Worm (Caenorhabditis elegans) whole organism, young adult: Measurements from ENCODE around the gene F43G6.17.

ENCODE experiments used
- B0336.3 ChIP-seq: fragments of 200-800 bp; sonication (Bioruptor generic); IDR thresholded peaks from 2 replicates; pipeline ENCODE4 v1.3.6; 2022; ENCODE audit warnings: missing genetic modification characterization, missing compliant biosample characterization
- D2030.7 ChIP-seq: fragments of 200-800 bp; sonication (Bioruptor generic); IDR thresholded peaks from 2 replicates; pipeline ENCODE4 v1.3.6; 2022; ENCODE audit warnings: missing genetic modification reagents, missing genetic modification characterization, missing compliant biosample characterization
- F52B5.7 ChIP-seq: sonication (generic microtip); optimal IDR thresholded peaks from 2 replicates; lab custom pipeline; 2016; ENCODE audit warnings: mild to moderate bottlenecking, missing genetic modification characterization, missing compliant biosample characterization
- K11D2.4 ChIP-seq: fragments of 200-800 bp; sonication (Bioruptor generic); IDR thresholded peaks from 2 replicates; pipeline ENCODE4 v1.3.6; 2022; ENCODE audit warnings: missing genetic modification reagents, missing genetic modification characterization, missing compliant biosample characterization
- T26A5.8 ChIP-seq: sonication (generic microtip); optimal IDR thresholded peaks from 2 replicates; lab custom pipeline; 2016; ENCODE audit warnings: missing genetic modification characterization, missing compliant biosample characterization
- Y56A3A.18 ChIP-seq: fragments of 200-800 bp; sonication (Bioruptor generic); IDR thresholded peaks from 2 replicates; pipeline ENCODE4 v1.3.6; 2022; ENCODE audit warnings: missing genetic modification reagents, missing genetic modification characterization, missing compliant biosample characterization
- attf-5 ChIP-seq: fragments of 200-800 bp; sonication (Bioruptor generic); optimal IDR thresholded peaks from 2 replicates; lab custom pipeline; 2018; ENCODE audit warnings: mild to moderate bottlenecking, missing genetic modification characterization, missing compliant biosample characterization
- attf-6 ChIP-seq: fragments of 200-800 bp; sonication (Bioruptor generic); IDR thresholded peaks from 2 replicates; pipeline ENCODE4 v1.3.6; 2022; ENCODE audit warnings: missing genetic modification reagents, missing genetic modification characterization, missing compliant biosample characterization
- ceh-27 ChIP-seq: fragments of 200-800 bp; sonication (Bioruptor generic); optimal IDR thresholded peaks from 2 replicates; lab custom pipeline; 2018; ENCODE audit warnings: mild to moderate bottlenecking, missing genetic modification characterization, moderate library complexity, missing compliant biosample characterization
- ceh-40 ChIP-seq: fragments of 200-800 bp; sonication (Bioruptor generic); IDR thresholded peaks from 2 replicates; pipeline ENCODE4 v1.3.6; 2022; ENCODE audit warnings: missing genetic modification characterization, missing compliant biosample characterization
- dpl-1 ChIP-seq: fragments of 150-350 bp; optimal IDR thresholded peaks from 2 replicates; lab custom pipeline; 2014; ENCODE audit warnings: missing biosample characterization, missing genetic modification reagents, missing genetic modification characterization
- egl-18 ChIP-seq: fragments of 200-800 bp; sonication (Bioruptor generic); IDR thresholded peaks from 2 replicates; pipeline ENCODE4 v1.3.6; 2022; ENCODE audit warnings: missing genetic modification reagents, missing genetic modification characterization, missing compliant biosample characterization
- hmg-20 ChIP-seq: fragments of 200-800 bp; sonication (Bioruptor generic); IDR thresholded peaks from 2 replicates; pipeline ENCODE4 v1.3.6; 2022; ENCODE audit warnings: missing genetic modification reagents, missing genetic modification characterization, missing compliant biosample characterization
- lin-40 ChIP-seq: sonication (generic microtip); optimal IDR thresholded peaks from 2 replicates; lab custom pipeline; 2016; ENCODE audit warnings: missing genetic modification characterization, mild to moderate bottlenecking, missing compliant biosample characterization, missing genotype, missing genetic modification reagents
- lir-1 ChIP-seq: fragments of 200-800 bp; sonication (Bioruptor generic); conservative IDR thresholded peaks from 2 replicates; pipeline ENCODE4 v1.3.6; 2022; ENCODE audit warnings: missing genetic modification reagents, missing genetic modification characterization, missing compliant biosample characterization
- madf-10 ChIP-seq: sonication (generic microtip); optimal IDR thresholded peaks from 2 replicates; lab custom pipeline; 2016; ENCODE audit warnings: mild to moderate bottlenecking, missing genetic modification characterization, missing compliant biosample characterization
- nfyb-1 ChIP-seq: fragments of 200-800 bp; sonication (Bioruptor generic); IDR thresholded peaks from 2 replicates; pipeline ENCODE4 v1.3.6; 2022; ENCODE audit warnings: missing genetic modification reagents, missing genetic modification characterization, missing compliant biosample characterization
- nhr-120 ChIP-seq: fragments of 200-800 bp; sonication (Bioruptor generic); IDR thresholded peaks from 2 replicates; pipeline ENCODE4 v1.3.6; 2022; ENCODE audit warnings: missing genetic modification characterization, missing compliant biosample characterization
- sdz-38 ChIP-seq: sonication (generic microtip); optimal IDR thresholded peaks from 2 replicates; lab custom pipeline; 2016; ENCODE audit warnings: missing genotype, missing genetic modification characterization, missing compliant biosample characterization
- sea-2 ChIP-seq: fragments of 200-800 bp; sonication (Bioruptor generic); IDR thresholded peaks from 2 replicates; pipeline ENCODE4 v1.3.6; 2022; ENCODE audit warnings: missing genetic modification characterization, missing compliant biosample characterization
- snpc-3.4 ChIP-seq: sonication (generic microtip); optimal IDR thresholded peaks from 2 replicates; lab custom pipeline; 2017; ENCODE audit warnings: missing genetic modification characterization, mild to moderate bottlenecking, missing compliant biosample characterization, antibody characterized with exemption, moderate library complexity, missing genotype, missing genetic modification reagents
- snpc-4 ChIP-seq, 5 experiments: fragments of 150-350 bp in 1 of 5; sonication (generic microtip) in 4 of 5; optimal IDR thresholded peaks; 2 replicates each; lab custom pipeline; 2014 to 2018; ENCODE audit warnings: missing genetic modification characterization in 5 of 5, missing biosample characterization in 3 of 5, antibody characterized with exemption in 2 of 5, mild to moderate bottlenecking in 2 of 5, missing compliant biosample characterization in 2 of 5, missing genotype in 2 of 5, moderate library complexity in 2 of 5, missing genetic modification reagents in 1 of 5
- tlf-1 ChIP-seq: fragments of 200-800 bp; sonication (Bioruptor generic); optimal IDR thresholded peaks from 2 replicates; lab custom pipeline; 2018; ENCODE audit warnings: mild to moderate bottlenecking, missing genetic modification characterization, missing compliant biosample characterization
- unc-62 ChIP-seq: fragments of 150-350 bp; optimal IDR thresholded peaks from 2 replicates; lab custom pipeline; 2014; ENCODE audit warnings: missing biosample characterization, missing genetic modification reagents, missing genetic modification characterization
- zfh-2 ChIP-seq: fragments of 200-800 bp; sonication (Bioruptor generic); conservative IDR thresholded peaks from 2 replicates; pipeline ENCODE4 v1.3.6; 2022; ENCODE audit warnings: missing genetic modification reagents, missing genetic modification characterization, missing compliant biosample characterization
- ztf-26 ChIP-seq: sonication (generic microtip); optimal IDR thresholded peaks from 2 replicates; lab custom pipeline; 2017; ENCODE audit warnings: missing genetic modification characterization, missing compliant biosample characterization
- ztf-3 ChIP-seq: fragments of 200-800 bp; sonication (Bioruptor generic); optimal IDR thresholded peaks from 2 replicates; lab custom pipeline; 2018; ENCODE audit warnings: mild to moderate bottlenecking, missing genetic modification characterization, missing compliant biosample characterization

Gene F43G6.17

DNA sequence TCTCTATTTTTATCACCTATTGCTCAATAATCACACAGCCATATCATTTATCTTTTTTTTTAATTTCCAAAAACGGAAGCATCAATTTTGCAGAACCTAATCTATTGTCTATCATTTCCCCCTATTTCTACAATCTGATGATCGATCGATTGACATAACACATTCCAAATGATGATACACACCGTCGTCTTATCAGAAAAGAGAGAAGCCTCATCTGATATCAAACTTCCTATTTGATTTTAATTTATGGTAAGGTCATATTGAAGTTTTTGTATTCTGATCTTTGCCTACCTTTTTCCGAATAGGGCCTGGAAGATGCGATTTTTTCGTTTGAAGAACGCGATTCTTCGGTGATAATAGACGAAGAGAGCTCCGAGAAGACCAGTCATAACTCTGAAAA lies 47.0 kb downstream of the F43G6.17 start:
- TF ChIP-seq Y56A3A.18 (no peak), attf-5 (GFP tag; lab: Kevin White, UChicago) (no peak), F52B5.7 (tag; lab: Kevin White, UChicago) (no peak), B0336.3 (no peak), zfh-2 (no peak), snpc-3.4 (tag; lab: Kevin White, UChicago) (no peak), D2030.7 (no peak), madf-10 (tag; lab: Kevin White, UChicago) (no peak), lir-1 (GFP tag; lab: Robert Waterston, UW) (no peak), ceh-40 (GFP tag; lab: Robert Waterston, UW) (no peak), nfyb-1 (no peak), snpc-4 (GFP tag; optimal IDR thresholded peaks at IDR 0.05; lab: Kevin White, UChicago) (no peak), snpc-4 (tag; optimal IDR thresholded peaks at IDR 0.05; lab: Kevin White, UChicago) (no peak), dpl-1 (GFP tag; lab: Kevin White, UChicago) (no peak), ceh-27 (no peak), ztf-26 (tag; lab: Kevin White, UChicago) (no peak), K11D2.4 (GFP tag; lab: Robert Waterston, UW) (no peak), unc-62 (no peak)

DNA sequence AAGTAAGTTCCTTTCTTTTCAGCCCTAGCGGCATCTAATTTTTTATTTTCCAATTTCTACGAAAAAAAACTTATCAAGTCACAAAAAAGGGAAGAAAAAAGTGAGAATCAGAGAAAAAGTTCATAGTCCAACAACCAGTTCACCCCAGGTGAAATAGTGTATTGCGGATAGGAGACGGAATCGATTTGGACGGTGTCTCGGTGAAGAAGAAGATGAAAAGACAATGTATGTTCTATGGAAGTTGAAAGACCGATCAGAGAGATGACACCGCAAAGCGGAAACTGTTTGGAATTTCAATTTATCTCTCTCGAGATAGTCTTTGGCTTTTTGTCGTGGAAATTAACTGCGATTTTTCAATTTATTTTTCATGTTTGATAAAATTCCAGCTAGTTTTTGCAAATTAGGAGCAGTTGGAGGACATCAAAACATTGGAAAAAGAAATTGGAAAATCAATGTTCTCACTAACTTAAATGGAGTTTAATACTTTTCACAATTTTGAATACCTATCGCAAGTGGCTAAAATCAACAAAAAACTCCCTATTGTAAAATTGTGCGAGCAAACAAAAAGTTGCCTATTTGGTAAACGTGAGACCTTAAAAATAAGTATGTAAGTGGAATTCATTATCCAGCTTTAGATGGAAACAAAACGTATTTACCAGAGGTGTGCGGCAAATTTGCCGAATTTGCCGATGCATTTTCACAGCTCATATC lies 49.8 kb downstream of the F43G6.17 start:
- TF ChIP-seq sdz-38 (tag; lab: Kevin White, UChicago), result no peak
- TF ChIP-seq tlf-1 (GFP tag; lab: Kevin White, UChicago), result no peak
- TF ChIP-seq lin-40, result peak; percentile 16
- no peak for TF ChIP-seq F52B5.7 (tag; lab: Kevin White, UChicago)
- TF ChIP-seq, all 124 proteins: peak for 1

DNA sequence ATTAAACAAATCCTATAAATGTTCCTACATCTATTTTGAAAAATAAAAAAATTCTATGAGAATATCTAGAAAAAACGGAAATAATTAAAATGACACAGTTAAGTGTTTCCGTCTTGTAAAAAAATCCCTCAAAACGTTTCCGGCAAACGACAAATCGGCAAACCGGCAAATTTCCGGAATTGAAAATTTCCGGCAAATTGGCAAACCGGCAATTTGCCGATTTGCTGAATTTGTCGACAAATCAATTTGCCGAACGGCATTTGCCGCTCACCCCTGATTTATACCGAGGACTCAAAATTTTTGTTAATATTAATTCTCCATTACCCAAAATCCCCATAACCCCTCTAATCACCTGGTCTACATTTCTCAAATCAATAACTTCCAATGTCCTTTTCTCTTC lies 50.6 kb downstream of the F43G6.17 start:
- TF ChIP-seq T26A5.8 (tag; lab: Kevin White, UChicago) (no peak), ztf-3 (GFP tag; lab: Kevin White, UChicago) (no peak), hmg-20 (GFP tag; lab: Robert Waterston, UW) (no peak), nhr-120 (GFP tag; lab: Robert Waterston, UW) (no peak), attf-6 (GFP tag; lab: Robert Waterston, UW) (no peak), K11D2.4 (GFP tag; lab: Robert Waterston, UW) (no peak), madf-10 (tag; lab: Kevin White, UChicago) (no peak), sea-2 (GFP tag; lab: Robert Waterston, UW) (no peak), egl-18 (GFP tag; lab: Robert Waterston, UW) (no peak)
